Fruit fly (Drosophila melanogaster) whole organism, embryonic: ENCODE results near the gene CG32483.

ENCODE experiments used
- Atf6 ChIP-seq: fragments of 200-800 bp; sonication (Bioruptor generic); IDR thresholded peaks from 2 replicates; pipeline ENCODE4 v1.3.6; 2022; ENCODE audit warnings: missing biosample characterization, missing genetic modification characterization
- BEAF-32 ChIP-seq: fragments of 200-800 bp; sonication (Bioruptor generic); optimal IDR thresholded peaks from 3 replicates; lab custom pipeline; 2017; ENCODE audit warnings: missing biosample characterization, missing genetic modification characterization, mild to moderate bottlenecking, moderate library complexity, missing genetic modification reagents
- CG11093 ChIP-seq: fragments of 200-800 bp; sonication (Bioruptor generic); IDR thresholded peaks from 3 replicates; pipeline ENCODE4 v1.3.6; 2022; ENCODE audit warnings: missing biosample characterization, missing genetic modification characterization
- CG11696 ChIP-seq: fragments of 200-800 bp; sonication (Bioruptor generic); IDR thresholded peaks from 2 replicates; pipeline ENCODE4 v1.3.6; 2022; ENCODE audit warnings: missing biosample characterization, missing genetic modification characterization
- CG12071 ChIP-seq: fragments of 200-800 bp; sonication (Bioruptor generic); optimal IDR thresholded peaks from 3 replicates; lab custom pipeline; 2018; ENCODE audit warnings: missing biosample characterization, mild to moderate bottlenecking, missing genetic modification characterization
- CG16779 ChIP-seq: fragments of 200-800 bp; sonication (Bioruptor generic); IDR thresholded peaks from 2 replicates; pipeline ENCODE4 v1.3.6; 2022; ENCODE audit warnings: missing biosample characterization, missing genetic modification characterization
- CG17359 ChIP-seq: fragments of 200-800 bp; sonication (Bioruptor generic); optimal IDR thresholded peaks from 3 replicates; lab custom pipeline; 2018; ENCODE audit warnings: missing biosample characterization, mild to moderate bottlenecking, missing genetic modification characterization, moderate library complexity
- CG1832 ChIP-seq: fragments of 200-800 bp; sonication (Bioruptor generic); optimal IDR thresholded peaks from 2 replicates; lab custom pipeline; 2017; ENCODE audit warnings: missing biosample characterization, mild to moderate bottlenecking, missing genetic modification characterization, inconsistent platforms
- CG18619 ChIP-seq: fragments of 200-800 bp; sonication (Bioruptor generic); optimal IDR thresholded peaks from 3 replicates; lab custom pipeline; 2017; ENCODE audit warnings: missing biosample characterization, mild to moderate bottlenecking, missing genetic modification characterization
- CG2199 ChIP-seq: fragments of 200-800 bp; sonication (Bioruptor generic); IDR thresholded peaks from 3 replicates; pipeline ENCODE4 v1.3.6; 2022; ENCODE audit warnings: missing biosample characterization, missing genetic modification characterization
- CG2202 ChIP-seq: fragments of 200-800 bp; sonication (Bioruptor generic); optimal IDR thresholded peaks from 2 replicates; lab custom pipeline; 2018; ENCODE audit warnings: missing biosample characterization, mild to moderate bottlenecking, missing genetic modification characterization
- CG33557 ChIP-seq: fragments of 200-800 bp; sonication (Bioruptor generic); optimal IDR thresholded peaks from 2 replicates; lab custom pipeline; 2019; ENCODE audit warnings: missing biosample characterization, mild to moderate bottlenecking, missing genetic modification characterization, moderate library complexity
- CG4424 ChIP-seq: fragments of 200-800 bp; sonication (Bioruptor generic); optimal IDR thresholded peaks from 3 replicates; lab custom pipeline; 2016; ENCODE audit warnings: missing biosample characterization, missing genetic modification characterization
- CG4854 ChIP-seq: fragments of 200-800 bp; sonication (Bioruptor generic); optimal IDR thresholded peaks from 2 replicates; lab custom pipeline; 2016; ENCODE audit warnings: missing biosample characterization, missing genetic modification characterization, inconsistent platforms
- CG5180 ChIP-seq: fragments of 200-800 bp; sonication (Bioruptor generic); optimal IDR thresholded peaks from 3 replicates; lab custom pipeline; 2017; ENCODE audit warnings: missing biosample characterization, missing genetic modification characterization, mild to moderate bottlenecking, moderate library complexity, missing genetic modification reagents
- CG6272 ChIP-seq: fragments of 200-800 bp; sonication (Bioruptor generic); IDR thresholded peaks from 2 replicates; pipeline ENCODE4 v1.3.6; 2022; ENCODE audit warnings: missing biosample characterization, missing genetic modification characterization
- CG7839 ChIP-seq: fragments of 200-800 bp; sonication (Bioruptor generic); optimal IDR thresholded peaks from 3 replicates; lab custom pipeline; 2018; ENCODE audit warnings: missing biosample characterization, mild to moderate bottlenecking, missing genetic modification characterization, moderate library complexity
- CoRest ChIP-seq: fragments of 200-800 bp; sonication (Bioruptor generic); optimal IDR thresholded peaks from 3 replicates; lab custom pipeline; 2018; ENCODE audit warnings: missing biosample characterization, mild to moderate bottlenecking, missing genetic modification characterization, moderate library complexity
- H2.0 ChIP-seq: fragments of 200-800 bp; sonication (Bioruptor generic); IDR thresholded peaks from 2 replicates; pipeline ENCODE4 v1.3.6; 2022; ENCODE audit warnings: missing biosample characterization, missing genetic modification characterization
- Jarid2 ChIP-seq: fragments of 200-800 bp; sonication (Bioruptor generic); optimal IDR thresholded peaks from 3 replicates; lab custom pipeline; 2017; ENCODE audit warnings: mild to moderate bottlenecking, missing biosample characterization, missing genetic modification reagents, missing genetic modification characterization
- Kr ChIP-seq: fragments of 200-800 bp; sonication (Bioruptor generic); optimal IDR thresholded peaks from 2 replicates; lab custom pipeline; 2017; ENCODE audit warnings: missing biosample characterization, mild to moderate bottlenecking, missing genetic modification characterization
- Mad ChIP-seq: fragments of 200-800 bp; sonication (Bioruptor generic); optimal IDR thresholded peaks from 2 replicates; lab custom pipeline; 2016; ENCODE audit warnings: missing biosample characterization, missing genetic modification characterization
- Meics ChIP-seq: fragments of 200-800 bp; sonication (Bioruptor generic); optimal IDR thresholded peaks from 2 replicates; lab custom pipeline; 2017; ENCODE audit warnings: missing biosample characterization, mild to moderate bottlenecking, missing genetic modification characterization
- Myb ChIP-seq: fragments of 200-800 bp; sonication (Bioruptor generic); optimal IDR thresholded peaks from 2 replicates; lab custom pipeline; 2016; ENCODE audit warnings: missing biosample characterization, missing genetic modification characterization
- Oli ChIP-seq: fragments of 200-800 bp; sonication (Bioruptor generic); optimal IDR thresholded peaks from 2 replicates; lab custom pipeline; 2018; ENCODE audit warnings: missing biosample characterization, mild to moderate bottlenecking, missing genetic modification characterization, moderate library complexity
- Opbp ChIP-seq: fragments of 200-800 bp; sonication (Bioruptor generic); IDR thresholded peaks from 3 replicates; pipeline ENCODE4 v1.3.6; 2022; ENCODE audit warnings: missing biosample characterization, missing genetic modification characterization; ENCODE audit not compliant: partially characterized antibody
- Rfx ChIP-seq: fragments of 200-800 bp; sonication (Bioruptor generic); IDR thresholded peaks from 2 replicates; pipeline ENCODE4 v1.3.6; 2022; ENCODE audit warnings: missing biosample characterization, missing genetic modification characterization
- Spps ChIP-seq: fragments of 200-800 bp; sonication (Bioruptor generic); optimal IDR thresholded peaks from 2 replicates; lab custom pipeline; 2018; ENCODE audit warnings: missing biosample characterization, mild to moderate bottlenecking, missing genetic modification characterization
- Vsx1 ChIP-seq: fragments of 200-800 bp; sonication (Bioruptor generic); optimal IDR thresholded peaks from 2 replicates; lab custom pipeline; 2017; ENCODE audit warnings: missing biosample characterization, mild to moderate bottlenecking, missing genetic modification characterization, missing genetic modification reagents
- bab2 ChIP-seq: fragments of 200-800 bp; sonication (Bioruptor generic); optimal IDR thresholded peaks from 2 replicates; lab custom pipeline; 2016; ENCODE audit warnings: missing biosample characterization, missing genetic modification characterization
- btn ChIP-seq: fragments of 200-800 bp; sonication (Bioruptor generic); optimal IDR thresholded peaks from 2 replicates; lab custom pipeline; 2016; ENCODE audit warnings: missing biosample characterization, missing genetic modification characterization
- ci ChIP-seq: fragments of 200-800 bp; sonication (Bioruptor generic); IDR thresholded peaks from 3 replicates; pipeline ENCODE4 v1.3.6; 2022; ENCODE audit warnings: missing biosample characterization, missing genetic modification characterization
- cwo ChIP-seq: fragments of 200-800 bp; sonication (Bioruptor generic); optimal IDR thresholded peaks from 3 replicates; lab custom pipeline; 2017; ENCODE audit warnings: missing biosample characterization, missing genetic modification characterization, mild to moderate bottlenecking, moderate library complexity, missing genetic modification reagents
- dmrt11E ChIP-seq: fragments of 200-800 bp; sonication (Bioruptor generic); optimal IDR thresholded peaks from 3 replicates; lab custom pipeline; 2018; ENCODE audit warnings: missing biosample characterization, mild to moderate bottlenecking, missing genetic modification characterization, moderate library complexity
- dysf ChIP-seq: fragments of 200-800 bp; sonication (Bioruptor generic); IDR thresholded peaks from 3 replicates; pipeline ENCODE4 v1.3.6; 2022; ENCODE audit warnings: missing biosample characterization, missing genetic modification characterization
- ems ChIP-seq: fragments of 200-800 bp; sonication (Bioruptor generic); optimal IDR thresholded peaks from 3 replicates; lab custom pipeline; 2016; ENCODE audit warnings: missing biosample characterization, missing genetic modification characterization
- gfzf ChIP-seq: fragments of 200-800 bp; sonication (Bioruptor generic); optimal IDR thresholded peaks from 2 replicates; lab custom pipeline; 2016; ENCODE audit warnings: missing biosample characterization, mild to moderate bottlenecking, missing genetic modification characterization, moderate library complexity
- nerfin-2 ChIP-seq: fragments of 200-800 bp; sonication (Bioruptor generic); IDR thresholded peaks from 2 replicates; pipeline ENCODE4 v1.3.6; 2022; ENCODE audit warnings: missing biosample characterization, missing genetic modification characterization; ENCODE audit not compliant: partially characterized antibody
- org-1 ChIP-seq: fragments of 200-800 bp; sonication (Bioruptor generic); optimal IDR thresholded peaks from 2 replicates; lab custom pipeline; 2017; ENCODE audit warnings: missing biosample characterization, missing genetic modification characterization
- prd ChIP-seq, 3 experiments: fragments of >200 bp in 2 of 3; fragments of 200-800 bp in 1 of 3; sonication (Bioruptor generic) in 1 of 3; optimal IDR thresholded peaks in 2 of 3; IDR thresholded peaks in 1 of 3; 2 replicates in 2 of 3; 3 replicates in 1 of 3; pipeline versions ENCODE4 v1.3.6 to Lab custom; 2017 to 2022; ENCODE audit warnings: missing biosample characterization in 1 of 3, missing genetic modification characterization in 1 of 3
- pzg ChIP-seq: fragments of 200-800 bp; sonication (Bioruptor generic); optimal IDR thresholded peaks from 3 replicates; lab custom pipeline; 2018; ENCODE audit warnings: missing biosample characterization, mild to moderate bottlenecking, missing genetic modification characterization, moderate library complexity
- ranshi ChIP-seq: fragments of 200-800 bp; sonication (Bioruptor generic); IDR thresholded peaks from 2 replicates; pipeline ENCODE4 v1.3.6; 2022; ENCODE audit warnings: missing biosample characterization, missing genetic modification characterization
- sd ChIP-seq: fragments of 200-800 bp; sonication (Bioruptor generic); optimal IDR thresholded peaks from 3 replicates; lab custom pipeline; 2018; ENCODE audit warnings: missing biosample characterization, mild to moderate bottlenecking, missing genetic modification characterization, moderate library complexity
- slbo ChIP-seq: fragments of 200-800 bp; sonication (Bioruptor generic); IDR thresholded peaks from 2 replicates; pipeline ENCODE4 v1.3.6; 2022; ENCODE audit warnings: missing biosample characterization, missing genetic modification characterization
- sr ChIP-seq: fragments of 200-800 bp; sonication (Bioruptor generic); IDR thresholded peaks from 3 replicates; pipeline ENCODE4 v1.3.6; 2022; ENCODE audit warnings: missing biosample characterization, missing genetic modification characterization
- usp ChIP-seq: fragments of >200 bp; optimal IDR thresholded peaks from 2 replicates; lab custom pipeline; 2017; ENCODE audit warnings: missing biosample characterization, missing genetic modification characterization
- wdn ChIP-seq: fragments of 200-800 bp; sonication (Bioruptor generic); IDR thresholded peaks from 2 replicates; pipeline ENCODE4 v1.3.6; 2022; ENCODE audit warnings: missing biosample characterization, missing genetic modification characterization
- wor ChIP-seq: fragments of 200-800 bp; sonication (Bioruptor generic); IDR thresholded peaks from 2 replicates; pipeline ENCODE4 v1.3.6; 2022; ENCODE audit warnings: missing biosample characterization, missing genetic modification characterization
- zfh1 ChIP-seq: fragments of 200-800 bp; sonication (Bioruptor generic); IDR thresholded peaks from 3 replicates; pipeline ENCODE4 v1.3.6; 2022; ENCODE audit warnings: missing biosample characterization, missing genetic modification characterization

The CG32483 gene

DNA sequence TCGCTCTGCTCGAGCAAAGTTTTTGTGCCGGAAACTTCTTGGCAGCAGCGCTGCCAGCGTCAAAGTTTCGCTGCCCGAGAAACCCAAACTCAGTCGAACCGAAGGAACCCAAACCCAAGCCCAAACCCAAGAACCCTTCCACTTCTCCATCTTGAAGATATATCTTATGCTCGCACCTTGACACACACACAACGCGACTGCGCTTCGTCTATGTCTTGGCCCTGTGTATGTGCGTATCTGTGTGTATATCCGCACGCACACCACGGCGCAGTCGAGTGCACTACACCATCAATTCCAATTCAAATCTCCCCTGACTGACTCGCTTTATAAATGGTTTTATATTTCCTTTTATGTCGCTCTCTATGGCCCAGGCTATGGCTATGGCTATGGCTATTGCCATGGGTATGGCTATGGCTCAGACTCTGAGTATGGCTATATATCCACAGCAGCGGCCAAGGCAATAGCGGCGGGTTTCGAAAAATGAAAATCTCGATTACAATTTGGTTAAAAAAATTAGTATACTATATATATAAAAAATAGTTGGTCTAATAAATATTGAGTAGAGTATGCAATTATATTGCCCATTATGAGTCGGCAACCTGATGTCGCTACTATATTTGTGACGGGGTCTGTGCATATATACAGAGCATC, 6.6 kb upstream of the CG32483 start (continued):
- peak; percentile 69 for TF ChIP-seq bab2 (GFP tag; lab: Kevin White, UChicago)
- peak; percentile 97 for TF ChIP-seq CG7839
- TF ChIP-seq CG11093 (GFP tag; lab: Robert Waterston, UW): peak; percentile 93
- TF ChIP-seq sd (tag; lab: Kevin White, UChicago): peak; percentile 76
- TF ChIP-seq CoRest (tag; lab: Kevin White, UChicago): peak; percentile 95
- TF ChIP-seq Mad (GFP tag; lab: Kevin White, UChicago): peak; percentile 87
- TF ChIP-seq prd (optimal IDR thresholded peaks at IDR 0.05; lab: Kevin White, UChicago): no peak
- TF ChIP-seq prd (GFP tag; IDR thresholded peaks at IDR 0.05; lab: Robert Waterston, UW): peak; percentile 98
- TF ChIP-seq sr (GFP tag; lab: Robert Waterston, UW): peak; percentile 83
- peak; percentile 89 for TF ChIP-seq Kr
- TF ChIP-seq Opbp (GFP tag; lab: Robert Waterston, UW): no peak
- peak; percentile 92 for TF ChIP-seq ems (GFP tag; lab: Kevin White, UChicago)
- TF ChIP-seq Oli (tag; lab: Kevin White, UChicago): peak; percentile 97
- peak; percentile 98 for TF ChIP-seq dysf (GFP tag; lab: Robert Waterston, UW)
- TF ChIP-seq Myb (GFP tag; lab: Kevin White, UChicago): peak; percentile 11
- peak; percentile 81 for TF ChIP-seq CG4854 (GFP tag; lab: Kevin White, UChicago)
- peak; percentile 96 for TF ChIP-seq CG4424 (GFP tag; lab: Kevin White, UChicago)
- no peak for TF ChIP-seq CG1832 (GFP tag; lab: Kevin White, UChicago)
- TF ChIP-seq CG2202 (tag; lab: Kevin White, UChicago): peak; percentile 95
- TF ChIP-seq nerfin-2 (GFP tag; lab: Robert Waterston, UW): no peak
- peak; percentile 94 for TF ChIP-seq H2.0 (GFP tag; lab: Robert Waterston, UW)
- TF ChIP-seq cwo (GFP tag; lab: Kevin White, UChicago): peak; percentile 93
- TF ChIP-seq gfzf: no peak
- peak; percentile 92 for TF ChIP-seq CG33557
- peak; percentile 95 for TF ChIP-seq Meics (GFP tag; lab: Kevin White, UChicago)
- peak; percentile 93 for TF ChIP-seq CG12071 (GFP tag; lab: Kevin White, UChicago)
- peak; percentile 97 for TF ChIP-seq Rfx (GFP tag; lab: Robert Waterston, UW)
- peak; percentile 98 for TF ChIP-seq ci (GFP tag; lab: Robert Waterston, UW)
- peak; percentile 89 for TF ChIP-seq Vsx1 (GFP tag; lab: Kevin White, UChicago)
- peak; percentile 91 for TF ChIP-seq CG6272
- TF ChIP-seq dmrt11E (tag; lab: Kevin White, UChicago): peak; percentile 98
- TF ChIP-seq ranshi (GFP tag; lab: Robert Waterston, UW): peak; percentile 97
- TF ChIP-seq CG18619 (GFP tag; lab: Kevin White, UChicago): peak; percentile 95
- peak; percentile 95 for TF ChIP-seq slbo
- TF ChIP-seq usp (GFP tag; lab: Kevin White, UChicago): no peak
- peak; percentile 90 for TF ChIP-seq wor (GFP tag; lab: Robert Waterston, UW)
- TF ChIP-seq Jarid2 (GFP tag; lab: Kevin White, UChicago): peak; percentile 82
- peak; percentile 90 for TF ChIP-seq CG2199 (GFP tag; lab: Robert Waterston, UW)
- TF ChIP-seq CG16779 (GFP tag; lab: Robert Waterston, UW): peak; percentile 85
- peak; percentile 4 for TF ChIP-seq pzg (GFP tag; lab: Kevin White, UChicago)
- peak; percentile 85 for TF ChIP-seq CG5180
- TF ChIP-seq zfh1: peak; percentile 97
- peak; percentile 93 for TF ChIP-seq org-1
- TF ChIP-seq wdn (GFP tag; lab: Robert Waterston, UW): peak; percentile 94
- peak; percentile 99 for TF ChIP-seq CG11696
- peak; percentile 44 for TF ChIP-seq btn (GFP tag; lab: Kevin White, UChicago)
- peak; percentile 9 for TF ChIP-seq BEAF-32
- peak; percentile 96 for TF ChIP-seq Spps (tag; lab: Kevin White, UChicago)
- TF ChIP-seq CG17359 (tag; lab: Kevin White, UChicago): peak; percentile 98
- peak; percentile 94 for TF ChIP-seq Atf6 (GFP tag; lab: Robert Waterston, UW)
